Worm (Caenorhabditis elegans) whole organism, late embryonic: ENCODE measurements around the gene cfp-1.

Experiments used
- C08G9.2 ChIP-seq: sonication (generic microtip); optimal IDR thresholded peaks from 2 replicates; lab custom pipeline; 2016; ENCODE audit warnings: mild to moderate bottlenecking, missing genetic modification characterization, moderate library complexity, missing compliant biosample characterization
- K02D7.2 ChIP-seq: sonication (generic microtip); optimal IDR thresholded peaks from 2 replicates; lab custom pipeline; 2017; ENCODE audit warnings: mild to moderate bottlenecking, missing genetic modification characterization, missing compliant biosample characterization
- Y22D7AL.16 ChIP-seq: sonication (generic microtip); optimal IDR thresholded peaks from 2 replicates; lab custom pipeline; 2016; ENCODE audit warnings: missing genetic modification characterization, missing compliant biosample characterization
- ceh-14 ChIP-seq: sonication (generic microtip); optimal IDR thresholded peaks from 2 replicates; lab custom pipeline; 2016; ENCODE audit warnings: missing genotype, missing genetic modification characterization, missing compliant biosample characterization
- ceh-18 ChIP-seq: sonication (generic microtip); optimal IDR thresholded peaks from 2 replicates; lab custom pipeline; 2016; ENCODE audit warnings: missing genetic modification characterization, missing compliant biosample characterization
- ceh-22 ChIP-seq: sonication (generic microtip); optimal IDR thresholded peaks from 2 replicates; lab custom pipeline; 2017; ENCODE audit warnings: missing biosample characterization, missing genetic modification characterization
- ceh-9 ChIP-seq: sonication (generic microtip); optimal IDR thresholded peaks from 2 replicates; lab custom pipeline; 2016; ENCODE audit warnings: mild to moderate bottlenecking, missing genetic modification characterization, inconsistent platforms, missing compliant biosample characterization
- dve-1 ChIP-seq: sonication (generic microtip); optimal IDR thresholded peaks from 2 replicates; lab custom pipeline; 2017; ENCODE audit warnings: antibody characterized with exemption, mild to moderate bottlenecking, missing genetic modification characterization, missing compliant biosample characterization
- ets-4 ChIP-seq: sonication (generic microtip); optimal IDR thresholded peaks from 2 replicates; lab custom pipeline; 2016; ENCODE audit warnings: missing genetic modification characterization, missing compliant biosample characterization
- fkh-6 ChIP-seq: sonication (generic microtip); optimal IDR thresholded peaks from 2 replicates; lab custom pipeline; 2016; ENCODE audit warnings: missing genetic modification characterization, missing compliant biosample characterization
- lim-6 ChIP-seq: sonication (generic microtip); optimal IDR thresholded peaks from 2 replicates; lab custom pipeline; 2016; ENCODE audit warnings: missing genetic modification characterization, missing compliant biosample characterization
- nhr-11 ChIP-seq: fragments of 150-350 bp; optimal IDR thresholded peaks from 2 replicates; lab custom pipeline; 2014; ENCODE audit warnings: missing biosample characterization, missing genetic modification characterization
- pax-1 ChIP-seq: fragments of 150-350 bp; optimal IDR thresholded peaks from 2 replicates; lab custom pipeline; 2014; ENCODE audit warnings: missing biosample characterization, missing genetic modification characterization
- sdc-2 ChIP-seq: sonication (generic microtip); optimal IDR thresholded peaks from 2 replicates; lab custom pipeline; 2016; ENCODE audit warnings: missing genotype, missing genetic modification characterization, missing compliant biosample characterization
- sox-4 ChIP-seq: sonication (generic microtip); optimal IDR thresholded peaks from 2 replicates; lab custom pipeline; 2017; ENCODE audit warnings: mild to moderate bottlenecking, missing genetic modification characterization, inconsistent platforms, missing compliant biosample characterization
- tbx-2 ChIP-seq: sonication (generic microtip); optimal IDR thresholded peaks from 2 replicates; lab custom pipeline; 2016; ENCODE audit warnings: missing genetic modification characterization, missing compliant biosample characterization
- unc-86 ChIP-seq: sonication (generic microtip); optimal IDR thresholded peaks from 2 replicates; lab custom pipeline; 2016; ENCODE audit warnings: missing genetic modification characterization, missing compliant biosample characterization

Gene cfp-1

ce11 chrIV:14131770-14132169 is 54.5 kb downstream of the cfp-1 start, which contains the start of gene srz-59:
TSS of gene srz-59 (plus strand) at chrIV:14132070.
- TF ChIP-seq Y22D7AL.16 (tag; lab: Kevin White, UChicago) (no peak), K02D7.2 (tag; lab: Kevin White, UChicago) (no peak), ets-4 (tag; lab: Kevin White, UChicago) (no peak), sox-4 (tag; lab: Kevin White, UChicago) (no peak), dve-1 (no peak), sdc-2 (tag; lab: Kevin White, UChicago) (no peak), nhr-11 (tag; lab: Kevin White, UChicago) (no peak), lim-6 (no peak), ceh-22 (no peak), ceh-18 (no peak), ceh-14 (tag; lab: Kevin White, UChicago) (no peak), C08G9.2 (no peak), tbx-2 (no peak), unc-86 (tag; lab: Kevin White, UChicago) (no peak), pax-1 (tag; lab: Kevin White, UChicago) (no peak), fkh-6 (tag; lab: Kevin White, UChicago) (no peak), ceh-9 (no peak)
